Fruit fly (Drosophila melanogaster) whole organism: ENCODE measurements around the gene Hsp60B.

ENCODE experiments used
- CG8478 ChIP-seq: fragments of >200 bp; optimal IDR thresholded peaks from 2 replicates; lab custom pipeline; 2018; ENCODE audit warnings: inconsistent platforms
- Dll ChIP-seq: fragments of >200 bp; optimal IDR thresholded peaks from 2 replicates; lab custom pipeline; 2017
- EcR ChIP-seq, 2 experiments: fragments of >200 bp; optimal IDR thresholded peaks; 2 replicates each; lab custom pipeline; 2017; ENCODE audit warnings: missing biosample characterization in 2 of 2, missing genetic modification characterization in 2 of 2, missing genetic modification reagents in 2 of 2
- psq ChIP-seq: fragments of >200 bp; optimal IDR thresholded peaks from 2 replicates; lab custom pipeline; 2017
- usp ChIP-seq: fragments of >200 bp; optimal IDR thresholded peaks from 2 replicates; lab custom pipeline; 2017; ENCODE audit warnings: missing biosample characterization, missing genetic modification characterization, mixed read lengths

DNA sequence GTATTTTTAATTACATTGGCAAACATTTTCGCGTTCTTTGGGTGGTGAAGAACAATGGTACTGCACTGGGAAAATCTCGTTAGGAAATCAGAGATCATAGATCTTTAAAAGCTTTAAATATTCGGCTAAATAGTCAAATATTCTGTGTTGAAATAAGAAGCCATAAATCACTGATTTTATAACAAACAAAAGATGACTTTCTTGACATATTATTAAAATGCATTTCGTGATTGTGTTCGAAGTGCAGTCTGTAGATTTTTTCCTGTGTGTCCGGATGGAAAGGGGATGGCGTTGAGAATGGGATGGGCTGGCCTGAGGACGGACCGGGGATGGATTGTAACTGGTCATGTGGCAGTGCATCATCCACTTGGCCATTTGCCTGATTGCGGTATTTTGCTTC, 3.9 kb downstream of the Hsp60B start:
- TF ChIP-seq CG8478 (lab: Kevin White, UChicago): no peak
- TF ChIP-seq psq (lab: Kevin White, UChicago): no peak
- no peak for TF ChIP-seq usp (GFP tag; lab: Kevin White, UChicago)
- TF ChIP-seq Dll: no peak
- TF ChIP-seq EcR (GFP tag; optimal IDR thresholded peaks at IDR 0.05; lab: Kevin White, UChicago): no peak
